Worm (Caenorhabditis elegans): ENCODE results near the gene sru-30.

DNA sequence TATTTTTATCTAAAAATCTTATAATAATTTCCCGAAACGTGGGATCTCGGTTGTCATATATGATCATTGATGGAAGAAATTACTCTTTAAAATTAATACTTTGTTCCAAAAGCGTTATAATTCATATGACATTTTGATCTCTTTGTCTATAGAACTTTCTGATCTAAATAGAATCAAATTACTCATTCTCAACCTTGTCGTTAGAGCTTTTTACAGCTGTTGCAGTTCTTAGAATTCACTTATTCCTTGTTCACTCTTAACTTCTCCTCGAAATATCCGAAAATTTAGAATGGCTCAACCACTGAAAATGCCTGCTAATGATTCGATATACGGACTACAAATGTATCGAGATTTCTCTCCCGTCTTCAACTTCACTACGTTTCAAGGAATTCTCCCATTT is 2.5 kb upstream of the sru-30 start, which contains the start of gene sru-29:
- TF ChIP-seq unc-42 (tag; optimal IDR thresholded peaks at IDR 0.05), result no peak
- no peak for TF ChIP-seq sox-4 (tag; optimal IDR thresholded peaks at IDR 0.05)
- TF ChIP-seq ceh-22 (tag; optimal IDR thresholded peaks at IDR 0.05), result no peak
- TF ChIP-seq F13H6.1 (tag; optimal IDR thresholded peaks at IDR 0.05), result no peak
- TF ChIP-seq pros-1 (tag; optimal IDR thresholded peaks at IDR 0.05), result no peak
- TF ChIP-seq sox-2 (GFP tag; IDR thresholded peaks at IDR 0.05), result no peak
- no peak for TF ChIP-seq ceh-14 (tag; optimal IDR thresholded peaks at IDR 0.05)
- no peak for TF ChIP-seq pha-4 (tag; optimal IDR thresholded peaks at IDR 0.05)
- TF ChIP-seq nhr-11 (tag; optimal IDR thresholded peaks at IDR 0.05), result no peak
- no peak for TF ChIP-seq nfya-1 (tag; optimal IDR thresholded peaks at IDR 0.05)
- TF ChIP-seq lin-11 (tag; optimal IDR thresholded peaks at IDR 0.05), result no peak
- no peak for TF ChIP-seq che-1 (tag; optimal IDR thresholded peaks at IDR 0.05)

Data from whole organism, late embryonic.